Fruit fly (Drosophila melanogaster) whole organism, embryonic: ENCODE data around the gene Dredd.

Experiments
- B-H1 ChIP-seq: fragments of 200-800 bp; sonication (Bioruptor generic); IDR thresholded peaks from 3 replicates; pipeline ENCODE4 v1.3.6; 2022; ENCODE audit warnings: missing biosample characterization, missing genetic modification characterization
- CG10274 ChIP-seq: fragments of 200-800 bp; sonication (Bioruptor generic); optimal IDR thresholded peaks from 3 replicates; lab custom pipeline; 2017; ENCODE audit warnings: missing biosample characterization, mild to moderate bottlenecking, missing genetic modification characterization
- CG12071 ChIP-seq: fragments of 200-800 bp; sonication (Bioruptor generic); optimal IDR thresholded peaks from 3 replicates; lab custom pipeline; 2018; ENCODE audit warnings: missing biosample characterization, mild to moderate bottlenecking, missing genetic modification characterization
- CG14965 ChIP-seq: fragments of 200-800 bp; sonication (Bioruptor generic); optimal IDR thresholded peaks from 2 replicates; lab custom pipeline; 2016; ENCODE audit warnings: missing biosample characterization, missing genetic modification characterization, borderline replicate concordance
- CG15696 ChIP-seq: fragments of 200-800 bp; sonication (Bioruptor generic); optimal IDR thresholded peaks from 2 replicates; lab custom pipeline; 2019; ENCODE audit warnings: missing biosample characterization, mild to moderate bottlenecking, missing genetic modification characterization, moderate library complexity
- CG17361 ChIP-seq: fragments of 200-800 bp; sonication (Bioruptor generic); IDR thresholded peaks from 3 replicates; pipeline ENCODE4 v1.3.6; 2022; ENCODE audit warnings: missing biosample characterization, missing genetic modification characterization
- CG18476 ChIP-seq: fragments of 200-800 bp; sonication (Bioruptor generic); optimal IDR thresholded peaks from 2 replicates; lab custom pipeline; 2016; ENCODE audit warnings: missing biosample characterization, mild to moderate bottlenecking, missing genetic modification characterization
- CG2120 ChIP-seq: fragments of 200-800 bp; sonication (Bioruptor generic); optimal IDR thresholded peaks from 3 replicates; lab custom pipeline; 2016; ENCODE audit warnings: missing biosample characterization, missing genetic modification characterization
- CG31224 ChIP-seq: fragments of 200-800 bp; sonication (Bioruptor generic); IDR thresholded peaks from 2 replicates; pipeline ENCODE4 v1.3.6; 2022; ENCODE audit warnings: missing biosample characterization, missing genetic modification characterization
- CG6689 ChIP-seq: fragments of 200-800 bp; sonication (Bioruptor generic); IDR thresholded peaks from 2 replicates; pipeline ENCODE4 v1.3.6; 2022; ENCODE audit warnings: missing biosample characterization, missing genetic modification characterization
- CG7271 ChIP-seq: fragments of 200-800 bp; sonication (Bioruptor generic); optimal IDR thresholded peaks from 2 replicates; lab custom pipeline; 2018; ENCODE audit warnings: missing biosample characterization, mild to moderate bottlenecking, missing genetic modification characterization, moderate library complexity
- CkIIα-i1 ChIP-seq: fragments of 200-800 bp; sonication (Bioruptor generic); IDR thresholded peaks from 2 replicates; pipeline ENCODE4 v1.3.6; 2022; ENCODE audit warnings: missing biosample characterization, missing genetic modification characterization
- Dbx ChIP-seq: fragments of 200-800 bp; sonication (Bioruptor generic); IDR thresholded peaks from 3 replicates; pipeline ENCODE4 v1.3.6; 2022; ENCODE audit warnings: missing biosample characterization, missing genetic modification characterization
- Deaf1 ChIP-seq: fragments of 200-800 bp; optimal IDR thresholded peaks from 3 replicates; lab custom pipeline; 2019; ENCODE audit warnings: missing biosample characterization, mild to moderate bottlenecking, missing genetic modification characterization, moderate library complexity
- E2f2 ChIP-seq: fragments of 200-800 bp; sonication (Bioruptor generic); IDR thresholded peaks from 2 replicates; pipeline ENCODE4 v1.3.6; 2022; ENCODE audit warnings: missing biosample characterization, missing genetic modification characterization
- Elba2 ChIP-seq: fragments of 200-800 bp; sonication (Bioruptor generic); optimal IDR thresholded peaks from 3 replicates; lab custom pipeline; 2016; ENCODE audit warnings: missing biosample characterization, missing genetic modification characterization
- GATAe ChIP-seq: fragments of 200-800 bp; sonication (Bioruptor generic); conservative IDR thresholded peaks from 2 replicates; pipeline ENCODE4 v1.3.6; 2022; ENCODE audit warnings: missing biosample characterization, missing genetic modification characterization
- Hey ChIP-seq: fragments of 200-800 bp; sonication (Bioruptor generic); optimal IDR thresholded peaks from 3 replicates; lab custom pipeline; 2018; ENCODE audit warnings: missing biosample characterization, mild to moderate bottlenecking, missing genetic modification characterization
- HmgD ChIP-seq: fragments of 200-800 bp; sonication (Bioruptor generic); optimal IDR thresholded peaks from 3 replicates; lab custom pipeline; 2016; ENCODE audit warnings: missing biosample characterization, missing genetic modification characterization
- HmgZ ChIP-seq: fragments of 200-800 bp; sonication (Bioruptor generic); optimal IDR thresholded peaks from 2 replicates; lab custom pipeline; 2018; ENCODE audit warnings: missing biosample characterization, mild to moderate bottlenecking, missing genetic modification characterization
- Hsf ChIP-seq: fragments of 200-800 bp; sonication (Bioruptor generic); optimal IDR thresholded peaks from 3 replicates; lab custom pipeline; 2016; ENCODE audit warnings: missing biosample characterization, missing genetic modification characterization
- Jarid2 ChIP-seq: fragments of 200-800 bp; sonication (Bioruptor generic); optimal IDR thresholded peaks from 3 replicates; lab custom pipeline; 2017; ENCODE audit warnings: mild to moderate bottlenecking, missing biosample characterization, missing genetic modification reagents, missing genetic modification characterization
- Max ChIP-seq: fragments of 200-800 bp; sonication (Bioruptor generic); optimal IDR thresholded peaks from 2 replicates; lab custom pipeline; 2016; ENCODE audit warnings: missing biosample characterization, mild to moderate bottlenecking, missing genetic modification characterization
- Med ChIP-seq: fragments of 200-800 bp; sonication (Bioruptor generic); peaks from one replicate; lab custom pipeline; 2016; ENCODE audit warnings: missing biosample characterization, missing genetic modification characterization, mild to moderate bottlenecking, inconsistent platforms, moderate library complexity
- Oaz ChIP-seq: fragments of 200-800 bp; sonication (Bioruptor generic); IDR thresholded peaks from 2 replicates; pipeline ENCODE4 v1.3.6; 2022; ENCODE audit warnings: missing biosample characterization, missing genetic modification characterization
- Poxn ChIP-seq: fragments of 200-800 bp; sonication (Bioruptor generic); IDR thresholded peaks from 2 replicates; pipeline ENCODE4 v1.3.6; 2022; ENCODE audit warnings: missing biosample characterization, missing genetic modification characterization
- Rfx ChIP-seq: fragments of 200-800 bp; sonication (Bioruptor generic); IDR thresholded peaks from 2 replicates; pipeline ENCODE4 v1.3.6; 2022; ENCODE audit warnings: missing biosample characterization, missing genetic modification characterization
- Side ChIP-seq: fragments of 200-800 bp; sonication (Bioruptor generic); optimal IDR thresholded peaks from 2 replicates; lab custom pipeline; 2016; ENCODE audit warnings: missing biosample characterization, missing genetic modification characterization
- Vsx1 ChIP-seq: fragments of 200-800 bp; sonication (Bioruptor generic); optimal IDR thresholded peaks from 2 replicates; lab custom pipeline; 2017; ENCODE audit warnings: missing biosample characterization, mild to moderate bottlenecking, missing genetic modification characterization, missing genetic modification reagents
- Xbp1 ChIP-seq: fragments of 200-800 bp; sonication (Bioruptor generic); optimal IDR thresholded peaks from 3 replicates; lab custom pipeline; 2016; ENCODE audit warnings: missing biosample characterization, mild to moderate bottlenecking, missing genetic modification characterization
- ab ChIP-seq: fragments of 200-800 bp; sonication (Bioruptor generic); optimal IDR thresholded peaks from 2 replicates; lab custom pipeline; 2016; ENCODE audit warnings: missing biosample characterization, missing genetic modification characterization
- ara ChIP-seq: fragments of 200-800 bp; sonication (Bioruptor generic); IDR thresholded peaks from 2 replicates; pipeline ENCODE4 v1.3.6; 2022; ENCODE audit warnings: missing biosample characterization, missing genetic modification characterization
- ase ChIP-seq: fragments of 200-800 bp; sonication (Bioruptor generic); IDR thresholded peaks from 3 replicates; pipeline ENCODE4 v1.3.6; 2022; ENCODE audit warnings: missing biosample characterization, missing genetic modification characterization
- caup ChIP-seq: fragments of 200-800 bp; sonication (Bioruptor generic); optimal IDR thresholded peaks from 3 replicates; lab custom pipeline; 2017; ENCODE audit warnings: missing biosample characterization, mild to moderate bottlenecking, missing genetic modification characterization, moderate library complexity; ENCODE audit not compliant: severe bottlenecking
- cwo ChIP-seq: fragments of 200-800 bp; sonication (Bioruptor generic); optimal IDR thresholded peaks from 3 replicates; lab custom pipeline; 2017; ENCODE audit warnings: missing biosample characterization, missing genetic modification characterization, mild to moderate bottlenecking, moderate library complexity, missing genetic modification reagents
- dati ChIP-seq: fragments of 200-800 bp; sonication (Bioruptor generic); IDR thresholded peaks from 2 replicates; pipeline ENCODE4 v1.3.6; 2022; ENCODE audit warnings: missing biosample characterization, missing genetic modification characterization
- en ChIP-seq: fragments of 200-800 bp; sonication (Bioruptor generic); optimal IDR thresholded peaks from 2 replicates; lab custom pipeline; 2016; ENCODE audit warnings: missing biosample characterization, missing genetic modification characterization
- ewg ChIP-seq: fragments of 200-800 bp; sonication (Bioruptor generic); optimal IDR thresholded peaks from 3 replicates; lab custom pipeline; 2017; ENCODE audit warnings: mild to moderate bottlenecking, missing biosample characterization, missing genetic modification reagents, missing genetic modification characterization
- eyg ChIP-seq: fragments of 200-800 bp; sonication (Bioruptor generic); optimal IDR thresholded peaks from 3 replicates; lab custom pipeline; 2016; ENCODE audit warnings: missing biosample characterization, missing genetic modification characterization
- hb ChIP-seq: fragments of 200-800 bp; sonication (Bioruptor generic); IDR thresholded peaks from 3 replicates; pipeline ENCODE4 v1.3.6; 2022; ENCODE audit warnings: missing biosample characterization, missing genetic modification characterization; ENCODE audit not compliant: partially characterized antibody
- inv ChIP-seq: fragments of 200-800 bp; sonication (Bioruptor generic); IDR thresholded peaks from 2 replicates; pipeline ENCODE4 v1.3.6; 2022; ENCODE audit warnings: missing biosample characterization, missing genetic modification characterization; ENCODE audit not compliant: partially characterized antibody
- klu ChIP-seq: fragments of 200-800 bp; sonication (Bioruptor generic); IDR thresholded peaks from 2 replicates; pipeline ENCODE4 v1.3.6; 2022; ENCODE audit warnings: missing biosample characterization, missing genetic modification characterization
- lov ChIP-seq, 2 experiments: fragments of 200-800 bp in 1 of 2; fragments of >200 bp in 1 of 2; sonication (Bioruptor generic) in 1 of 2; IDR thresholded peaks in 1 of 2; optimal IDR thresholded peaks in 1 of 2; 2 replicates in 1 of 2; 3 replicates in 1 of 2; pipeline versions ENCODE4 v1.3.6 to Lab custom; 2017 to 2022; ENCODE audit warnings: missing biosample characterization in 1 of 2, missing genetic modification characterization in 1 of 2
- luna ChIP-seq: fragments of 200-800 bp; sonication (Bioruptor generic); optimal IDR thresholded peaks from 2 replicates; lab custom pipeline; 2016; ENCODE audit warnings: missing biosample characterization, missing genetic modification characterization
- pita ChIP-seq: fragments of 200-800 bp; sonication (Bioruptor generic); optimal IDR thresholded peaks from 2 replicates; lab custom pipeline; 2017; ENCODE audit warnings: missing biosample characterization, mild to moderate bottlenecking, missing genetic modification characterization
- pnt ChIP-seq: fragments of 200-800 bp; sonication (Bioruptor generic); optimal IDR thresholded peaks from 3 replicates; lab custom pipeline; 2016; ENCODE audit warnings: missing biosample characterization, missing genetic modification characterization
- seq ChIP-seq: fragments of 200-800 bp; sonication (Bioruptor generic); IDR thresholded peaks from 2 replicates; pipeline ENCODE4 v1.3.6; 2022; ENCODE audit warnings: missing biosample characterization, missing genetic modification characterization
- slou ChIP-seq: fragments of 200-800 bp; sonication (Bioruptor generic); optimal IDR thresholded peaks from 3 replicates; lab custom pipeline; 2016; ENCODE audit warnings: missing biosample characterization, missing genetic modification characterization
- tna ChIP-seq: fragments of 200-800 bp; sonication (Bioruptor generic); IDR thresholded peaks from 2 replicates; pipeline ENCODE4 v1.3.6; 2022; ENCODE audit warnings: missing biosample characterization, missing genetic modification characterization; ENCODE audit not compliant: partially characterized antibody
- vfl ChIP-seq: fragments of 200-800 bp; sonication (Bioruptor generic); optimal IDR thresholded peaks from 2 replicates; lab custom pipeline; 2016; ENCODE audit warnings: missing biosample characterization, missing genetic modification characterization
- vnd ChIP-seq: fragments of 200-800 bp; sonication (Bioruptor generic); IDR thresholded peaks from 3 replicates; pipeline ENCODE4 v1.3.6; 2022; ENCODE audit warnings: missing biosample characterization, missing genetic modification characterization; ENCODE audit not compliant: partially characterized antibody
- z ChIP-seq: fragments of 200-800 bp; sonication (Bioruptor generic); IDR thresholded peaks from 3 replicates; pipeline ENCODE4 v1.3.6; 2022; ENCODE audit warnings: missing biosample characterization, missing genetic modification characterization

Dredd gene

DNA sequence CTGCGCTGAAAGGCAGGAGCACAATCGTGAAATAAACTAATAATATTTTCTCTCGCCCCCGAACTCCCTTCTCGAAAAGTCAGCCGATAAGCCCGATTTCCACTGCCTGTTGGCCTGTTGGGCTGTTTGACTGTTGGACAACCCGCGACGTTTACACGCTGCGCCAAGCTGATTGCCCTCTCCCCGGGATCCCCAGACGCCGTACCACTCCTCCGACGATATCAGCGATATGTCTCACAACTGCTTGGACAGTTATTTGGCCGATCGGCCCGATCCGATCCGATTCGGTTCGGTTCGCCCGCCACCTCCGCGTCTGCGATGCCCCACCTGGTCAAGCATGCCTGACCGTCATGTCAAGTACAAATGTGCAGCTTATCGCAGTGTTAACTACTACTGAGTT, 35.6 kb downstream of the Dredd start (continued):
- TF ChIP-seq GATAe (GFP tag; lab: Robert Waterston, UW) (peak; percentile 81), pnt (no peak), slou (GFP tag; lab: Kevin White, UChicago) (no peak), Poxn (GFP tag; lab: Robert Waterston, UW) (no peak), cwo (no peak), CG7271 (tag; lab: Kevin White, UChicago) (no peak), Oaz (GFP tag; lab: Robert Waterston, UW) (no peak), CG31224 (GFP tag; lab: Robert Waterston, UW) (no peak), Max (no peak), CG18476 (GFP tag; lab: Kevin White, UChicago) (no peak), lov (optimal IDR thresholded peaks at IDR 0.05; lab: Kevin White, UChicago) (no peak), lov (GFP tag; IDR thresholded peaks at IDR 0.05; lab: Robert Waterston, UW) (no peak), CG6689 (GFP tag; lab: Robert Waterston, UW) (no peak), CG17361 (no peak), ara (GFP tag; lab: Robert Waterston, UW) (no peak), vnd (no peak), luna (GFP tag; lab: Kevin White, UChicago) (no peak), CG10274 (GFP tag; lab: Kevin White, UChicago) (no peak), inv (GFP tag; lab: Robert Waterston, UW) (no peak), Jarid2 (GFP tag; lab: Kevin White, UChicago) (no peak), Xbp1 (GFP tag; lab: Kevin White, UChicago) (no peak), CG12071 (GFP tag; lab: Kevin White, UChicago) (no peak), en (GFP tag; lab: Kevin White, UChicago) (no peak), vfl (no peak), klu (GFP tag; lab: Robert Waterston, UW) (no peak), HmgD (no peak), HmgZ (tag; lab: Kevin White, UChicago) (peak; percentile 43), eyg (GFP tag; lab: Kevin White, UChicago) (no peak), CG15696 (tag; lab: Kevin White, UChicago) (no peak), Deaf1 (tag; lab: Kevin White, UChicago) (peak; percentile 81), z (GFP tag; lab: Robert Waterston, UW) (no peak), Hsf (no peak), hb (GFP tag; lab: Robert Waterston, UW) (no peak), tna (GFP tag; lab: Robert Waterston, UW) (no peak), Rfx (GFP tag; lab: Robert Waterston, UW) (0 out of 2 replicates have a peak, but pooled peaks have one; percentile 8), CG14965 (GFP tag; lab: Kevin White, UChicago) (no peak), Side (no peak), Med (GFP tag; lab: Kevin White, UChicago) (peak; percentile 79), ase (GFP tag; lab: Robert Waterston, UW) (no peak), seq (GFP tag; lab: Robert Waterston, UW) (no peak), B-H1 (GFP tag; lab: Robert Waterston, UW) (no peak), pita (no peak), CkIIα-i1 (no peak), Elba2 (GFP tag; lab: Kevin White, UChicago) (no peak), dati (GFP tag; lab: Robert Waterston, UW) (no peak), Vsx1 (GFP tag; lab: Kevin White, UChicago) (no peak), E2f2 (no peak), Hey (peak; percentile 76), ewg (GFP tag; lab: Kevin White, UChicago) (no peak), caup (no peak), ab (GFP tag; lab: Kevin White, UChicago) (no peak), CG2120 (GFP tag; lab: Kevin White, UChicago) (no peak), Dbx (GFP tag; lab: Robert Waterston, UW) (no peak)
